Worm (Caenorhabditis elegans): ENCODE results near the gene Y73B6BL.29.

DNA sequence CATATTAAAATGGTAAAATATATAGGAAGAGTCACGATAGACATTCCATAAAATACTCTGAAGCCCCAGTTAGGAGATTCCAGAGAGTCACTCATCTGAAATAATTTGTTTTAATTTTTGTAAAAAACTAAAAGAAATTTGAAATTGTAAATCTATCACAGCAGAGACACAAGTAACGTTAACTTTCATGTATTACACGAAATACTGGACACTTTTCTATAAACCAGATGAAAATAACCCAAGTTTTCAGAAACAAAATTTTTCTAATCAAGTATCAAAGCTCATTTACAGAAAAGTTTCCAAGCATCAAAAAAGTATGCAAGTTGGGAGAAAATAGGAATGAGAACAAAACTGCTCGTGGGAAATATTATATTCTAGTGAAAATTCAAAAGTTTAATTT lies 23.5 kb upstream of the Y73B6BL.29 start, which contains the start of gene srv-27:
- no peak for TF ChIP-seq dao-5 (tag; optimal IDR thresholded peaks at IDR 0.05)
- TF ChIP-seq him-1 (tag; optimal IDR thresholded peaks at IDR 0.05): no peak
- no peak for TF ChIP-seq W03F9.2 (tag; optimal IDR thresholded peaks at IDR 0.05)

All from whole organism, L4/young adult.